Fruit fly (Drosophila melanogaster) whole organism, embryonic: ENCODE results near the gene Jhbp5.

Experiments used
- CG11398 ChIP-seq: fragments of 200-800 bp; sonication (Bioruptor generic); optimal IDR thresholded peaks from 2 replicates; lab custom pipeline; 2016; ENCODE audit warnings: missing biosample characterization, missing genetic modification characterization
- CG12219 ChIP-seq: fragments of 200-800 bp; sonication (Bioruptor generic); optimal IDR thresholded peaks from 3 replicates; lab custom pipeline; 2018; ENCODE audit warnings: missing biosample characterization, mild to moderate bottlenecking, missing genetic modification characterization
- CG13296 ChIP-seq: fragments of 200-800 bp; sonication (Bioruptor generic); optimal IDR thresholded peaks from 3 replicates; lab custom pipeline; 2018; ENCODE audit warnings: missing biosample characterization, mild to moderate bottlenecking, missing genetic modification characterization
- CG13775 ChIP-seq: fragments of 200-800 bp; sonication (Bioruptor generic); optimal IDR thresholded peaks from 3 replicates; lab custom pipeline; 2017; ENCODE audit warnings: missing biosample characterization, mild to moderate bottlenecking, missing genetic modification characterization
- CG14667 ChIP-seq: fragments of 200-800 bp; sonication (Bioruptor generic); IDR thresholded peaks from 2 replicates; pipeline ENCODE4 v1.3.6; 2022; ENCODE audit warnings: missing biosample characterization, missing genetic modification characterization
- CG18476 ChIP-seq: fragments of 200-800 bp; sonication (Bioruptor generic); optimal IDR thresholded peaks from 2 replicates; lab custom pipeline; 2016; ENCODE audit warnings: missing biosample characterization, mild to moderate bottlenecking, missing genetic modification characterization
- CG3065 ChIP-seq: fragments of 200-800 bp; sonication (Bioruptor generic); optimal IDR thresholded peaks from 2 replicates; lab custom pipeline; 2016; ENCODE audit warnings: missing biosample characterization, missing genetic modification characterization
- CG34224 ChIP-seq: fragments of 200-800 bp; sonication (Bioruptor generic); IDR thresholded peaks from 3 replicates; pipeline ENCODE4 v1.3.6; 2022; ENCODE audit warnings: missing biosample characterization, missing genetic modification characterization; ENCODE audit not compliant: partially characterized antibody
- CG4424 ChIP-seq: fragments of 200-800 bp; sonication (Bioruptor generic); optimal IDR thresholded peaks from 3 replicates; lab custom pipeline; 2016; ENCODE audit warnings: missing biosample characterization, missing genetic modification characterization
- CG6791 ChIP-seq: fragments of 200-800 bp; sonication (Bioruptor generic); IDR thresholded peaks from 3 replicates; pipeline ENCODE4 v1.3.6; 2022; ENCODE audit warnings: missing biosample characterization, missing genetic modification characterization; ENCODE audit not compliant: partially characterized antibody
- CG7839 ChIP-seq: fragments of 200-800 bp; sonication (Bioruptor generic); optimal IDR thresholded peaks from 3 replicates; lab custom pipeline; 2018; ENCODE audit warnings: missing biosample characterization, mild to moderate bottlenecking, missing genetic modification characterization, moderate library complexity
- CG7928 ChIP-seq: fragments of 200-800 bp; sonication (Bioruptor generic); optimal IDR thresholded peaks from 2 replicates; lab custom pipeline; 2017; ENCODE audit warnings: missing biosample characterization, mild to moderate bottlenecking, missing genetic modification characterization
- CG8281 ChIP-seq: fragments of 200-800 bp; sonication (Bioruptor generic); optimal IDR thresholded peaks from 2 replicates; lab custom pipeline; 2018; ENCODE audit warnings: missing biosample characterization, mild to moderate bottlenecking, missing genetic modification characterization, moderate library complexity
- CG8290 ChIP-seq, 3 experiments: fragments of 200-800 bp; sonication (Bioruptor generic); optimal IDR thresholded peaks; 2 replicates each; lab custom pipeline; 2016 to 2019; ENCODE audit warnings: missing biosample characterization in 3 of 3, missing genetic modification characterization in 3 of 3, mild to moderate bottlenecking in 2 of 3, moderate library complexity in 1 of 3
- CG8359 ChIP-seq: fragments of 200-800 bp; sonication (Bioruptor generic); optimal IDR thresholded peaks from 2 replicates; lab custom pipeline; 2017; ENCODE audit warnings: missing biosample characterization, mild to moderate bottlenecking, missing genetic modification characterization, borderline replicate concordance
- CG8388 ChIP-seq: fragments of 200-800 bp; sonication (Bioruptor generic); optimal IDR thresholded peaks from 2 replicates; lab custom pipeline; 2019; ENCODE audit warnings: missing biosample characterization, mild to moderate bottlenecking, missing genetic modification characterization, moderate library complexity
- CTCF ChIP-seq: fragments of 200-800 bp; sonication (Bioruptor generic); optimal IDR thresholded peaks from 2 replicates; lab custom pipeline; 2017; ENCODE audit warnings: missing biosample characterization, mild to moderate bottlenecking, missing genetic modification characterization, moderate library complexity
- Chrac-16 ChIP-seq: fragments of 200-800 bp; sonication (Bioruptor generic); optimal IDR thresholded peaks from 3 replicates; lab custom pipeline; 2016; ENCODE audit warnings: missing biosample characterization, missing genetic modification characterization
- CoRest ChIP-seq: fragments of 200-800 bp; sonication (Bioruptor generic); optimal IDR thresholded peaks from 3 replicates; lab custom pipeline; 2018; ENCODE audit warnings: missing biosample characterization, mild to moderate bottlenecking, missing genetic modification characterization, moderate library complexity
- D19B ChIP-seq: fragments of 200-800 bp; sonication (Bioruptor generic); optimal IDR thresholded peaks from 2 replicates; lab custom pipeline; 2017; ENCODE audit warnings: missing biosample characterization, mild to moderate bottlenecking, missing genetic modification characterization
- E2f2 ChIP-seq: fragments of 200-800 bp; sonication (Bioruptor generic); IDR thresholded peaks from 2 replicates; pipeline ENCODE4 v1.3.6; 2022; ENCODE audit warnings: missing biosample characterization, missing genetic modification characterization
- Fer2 ChIP-seq: fragments of 200-800 bp; sonication (Bioruptor generic); optimal IDR thresholded peaks from 2 replicates; lab custom pipeline; 2018; ENCODE audit warnings: missing biosample characterization, mild to moderate bottlenecking, missing genetic modification characterization, moderate library complexity
- MBD-R2 ChIP-seq: fragments of 200-800 bp; sonication (Bioruptor generic); IDR thresholded peaks from 2 replicates; pipeline ENCODE4 v1.3.6; 2022; ENCODE audit warnings: missing biosample characterization, missing genetic modification characterization
- MESR4 ChIP-seq: fragments of 200-800 bp; sonication (Bioruptor generic); optimal IDR thresholded peaks from 2 replicates; lab custom pipeline; 2018; ENCODE audit warnings: missing biosample characterization, mild to moderate bottlenecking, missing genetic modification characterization, moderate library complexity
- Mrtf ChIP-seq: fragments of 200-800 bp; sonication (Bioruptor generic); IDR thresholded peaks from 3 replicates; pipeline ENCODE4 v1.3.6; 2022; ENCODE audit warnings: missing biosample characterization, missing genetic modification characterization
- Oli ChIP-seq: fragments of 200-800 bp; sonication (Bioruptor generic); optimal IDR thresholded peaks from 2 replicates; lab custom pipeline; 2018; ENCODE audit warnings: missing biosample characterization, mild to moderate bottlenecking, missing genetic modification characterization, moderate library complexity
- Xbp1 ChIP-seq: fragments of 200-800 bp; sonication (Bioruptor generic); optimal IDR thresholded peaks from 3 replicates; lab custom pipeline; 2016; ENCODE audit warnings: missing biosample characterization, mild to moderate bottlenecking, missing genetic modification characterization
- abd-A ChIP-seq: fragments of 200-800 bp; sonication (Bioruptor generic); optimal IDR thresholded peaks from 3 replicates; lab custom pipeline; 2019; ENCODE audit warnings: missing biosample characterization, mild to moderate bottlenecking, missing genetic modification characterization, moderate library complexity
- bcd ChIP-seq: fragments of 200-800 bp; sonication (Bioruptor generic); optimal IDR thresholded peaks from 2 replicates; lab custom pipeline; 2017; ENCODE audit warnings: missing biosample characterization, mild to moderate bottlenecking, missing genetic modification characterization
- corto ChIP-seq: fragments of 200-800 bp; sonication (Bioruptor generic); optimal IDR thresholded peaks from 2 replicates; lab custom pipeline; 2016; ENCODE audit warnings: missing biosample characterization, mild to moderate bottlenecking, missing genetic modification characterization, moderate library complexity
- crol ChIP-seq: fragments of 200-800 bp; sonication (Bioruptor generic); IDR thresholded peaks from 2 replicates; pipeline ENCODE4 v1.3.6; 2022; ENCODE audit warnings: missing biosample characterization, missing genetic modification characterization
- da ChIP-seq: fragments of 200-800 bp; sonication (Bioruptor generic); optimal IDR thresholded peaks from 2 replicates; lab custom pipeline; 2016; ENCODE audit warnings: missing biosample characterization, missing genetic modification characterization
- dati ChIP-seq: fragments of 200-800 bp; sonication (Bioruptor generic); IDR thresholded peaks from 2 replicates; pipeline ENCODE4 v1.3.6; 2022; ENCODE audit warnings: missing biosample characterization, missing genetic modification characterization
- ftz-f1 ChIP-seq: fragments of 200-800 bp; sonication (Bioruptor generic); optimal IDR thresholded peaks from 2 replicates; lab custom pipeline; 2016; ENCODE audit warnings: missing biosample characterization, missing genetic modification characterization
- gfzf ChIP-seq: fragments of 200-800 bp; sonication (Bioruptor generic); optimal IDR thresholded peaks from 2 replicates; lab custom pipeline; 2016; ENCODE audit warnings: missing biosample characterization, mild to moderate bottlenecking, missing genetic modification characterization, moderate library complexity
- grn ChIP-seq: fragments of 200-800 bp; sonication (Bioruptor generic); optimal IDR thresholded peaks from 3 replicates; lab custom pipeline; 2017; ENCODE audit warnings: missing biosample characterization, missing genetic modification characterization
- h ChIP-seq: fragments of >200 bp; optimal IDR thresholded peaks from 2 replicates; lab custom pipeline; 2017
- her ChIP-seq: fragments of 200-800 bp; sonication (Bioruptor generic); optimal IDR thresholded peaks from 2 replicates; lab custom pipeline; 2016; ENCODE audit warnings: missing biosample characterization, missing genetic modification characterization
- jigr1 ChIP-seq: fragments of 200-800 bp; sonication (Bioruptor generic); IDR thresholded peaks from 3 replicates; pipeline ENCODE4 v1.3.6; 2022; ENCODE audit warnings: missing biosample characterization, missing genetic modification characterization
- kay ChIP-seq: fragments of 200-800 bp; sonication (Bioruptor generic); optimal IDR thresholded peaks from 2 replicates; lab custom pipeline; 2016; ENCODE audit warnings: missing biosample characterization, missing genetic modification characterization
- mam ChIP-seq: fragments of 200-800 bp; sonication (Bioruptor generic); optimal IDR thresholded peaks from 3 replicates; lab custom pipeline; 2016; ENCODE audit warnings: missing biosample characterization, missing genetic modification characterization
- mld ChIP-seq: fragments of 200-800 bp; sonication (Bioruptor generic); IDR thresholded peaks from 3 replicates; pipeline ENCODE4 v1.3.6; 2022; ENCODE audit warnings: missing biosample characterization, missing genetic modification characterization; ENCODE audit not compliant: partially characterized antibody
- oc ChIP-seq: fragments of 200-800 bp; sonication (Bioruptor generic); optimal IDR thresholded peaks from 2 replicates; lab custom pipeline; 2018; ENCODE audit warnings: missing biosample characterization, mild to moderate bottlenecking, missing genetic modification characterization, moderate library complexity
- phol ChIP-seq: fragments of 200-800 bp; sonication (Bioruptor generic); optimal IDR thresholded peaks from 3 replicates; lab custom pipeline; 2018; ENCODE audit warnings: missing biosample characterization, mild to moderate bottlenecking, missing genetic modification characterization, moderate library complexity
- sens ChIP-seq: fragments of 200-800 bp; sonication (Bioruptor generic); peaks from one replicate; lab custom pipeline; 2016; ENCODE audit warnings: missing biosample characterization, missing genetic modification characterization
- sima ChIP-seq: fragments of 200-800 bp; sonication (Bioruptor generic); optimal IDR thresholded peaks from 2 replicates; lab custom pipeline; 2016; ENCODE audit warnings: missing biosample characterization, missing genetic modification characterization
- sr ChIP-seq: fragments of 200-800 bp; sonication (Bioruptor generic); IDR thresholded peaks from 3 replicates; pipeline ENCODE4 v1.3.6; 2022; ENCODE audit warnings: missing biosample characterization, missing genetic modification characterization
- toy ChIP-seq: fragments of 200-800 bp; sonication (Bioruptor generic); IDR thresholded peaks from 2 replicates; pipeline ENCODE4 v1.3.6; 2022; ENCODE audit warnings: missing biosample characterization, missing genetic modification characterization
- tup ChIP-seq: fragments of 200-800 bp; sonication (Bioruptor generic); optimal IDR thresholded peaks from 2 replicates; lab custom pipeline; 2016; ENCODE audit warnings: missing biosample characterization, mild to moderate bottlenecking, missing genetic modification characterization, moderate library complexity
- vfl ChIP-seq: fragments of 200-800 bp; sonication (Bioruptor generic); optimal IDR thresholded peaks from 2 replicates; lab custom pipeline; 2016; ENCODE audit warnings: missing biosample characterization, missing genetic modification characterization
- wek ChIP-seq: fragments of 200-800 bp; sonication (Bioruptor generic); optimal IDR thresholded peaks from 3 replicates; lab custom pipeline; 2018; ENCODE audit warnings: missing biosample characterization, mild to moderate bottlenecking, missing genetic modification characterization, moderate library complexity
- zen ChIP-seq: fragments of 200-800 bp; sonication (Bioruptor generic); optimal IDR thresholded peaks from 3 replicates; lab custom pipeline; 2018; ENCODE audit warnings: missing biosample characterization, mild to moderate bottlenecking, missing genetic modification characterization, moderate library complexity

The Jhbp5 gene

dm6 chr3R:16005943-16006342 lies 40.0 kb downstream of the Jhbp5 start (continued):
- TF ChIP-seq bcd (GFP tag; lab: Kevin White, UChicago): peak; percentile 14
- no peak for TF ChIP-seq E2f2 (GFP tag; lab: Robert Waterston, UW)
- TF ChIP-seq Fer2 (tag; lab: Kevin White, UChicago): no peak
- no peak for TF ChIP-seq CG7928 (GFP tag; lab: Kevin White, UChicago)
- no peak for TF ChIP-seq CG3065
- TF ChIP-seq sima (GFP tag; lab: Kevin White, UChicago): no peak
- no peak for TF ChIP-seq CTCF (GFP tag; lab: Kevin White, UChicago)
- TF ChIP-seq corto: no peak
- peak; percentile 43 for TF ChIP-seq CG8281 (tag; lab: Kevin White, UChicago)
- no peak for TF ChIP-seq Chrac-16 (GFP tag; lab: Kevin White, UChicago)
- TF ChIP-seq h (lab: Kevin White, UChicago): no peak
- no peak for TF ChIP-seq ftz-f1 (GFP tag; lab: Kevin White, UChicago)
- TF ChIP-seq kay (GFP tag; lab: Kevin White, UChicago): no peak
- TF ChIP-seq CoRest (tag; lab: Kevin White, UChicago): peak; percentile 36
- TF ChIP-seq CG8359: no peak
- TF ChIP-seq CG18476: peak; percentile 4
- no peak for TF ChIP-seq CG8290 (GFP tag; optimal IDR thresholded peaks at IDR 0.05; lab: Kevin White, UChicago)
- peak in 1 of 2 experiments; percentile 62 for TF ChIP-seq CG8290 (tag; optimal IDR thresholded peaks at IDR 0.05; lab: Kevin White, UChicago)
- no peak for TF ChIP-seq dati (GFP tag; lab: Robert Waterston, UW)
- TF ChIP-seq da (GFP tag; lab: Kevin White, UChicago): no peak
- TF ChIP-seq zen (tag; lab: Kevin White, UChicago): no peak
- TF ChIP-seq CG4424 (GFP tag; lab: Kevin White, UChicago): peak; percentile 36
- no peak for TF ChIP-seq vfl (GFP tag; lab: Kevin White, UChicago)
- TF ChIP-seq gfzf: no peak
- no peak for TF ChIP-seq abd-A (tag; lab: Kevin White, UChicago)
- TF ChIP-seq CG7839: peak; percentile 52
- TF ChIP-seq sr: no peak
- TF ChIP-seq grn (GFP tag; lab: Kevin White, UChicago): no peak
- TF ChIP-seq MESR4 (GFP tag; lab: Kevin White, UChicago): no peak
- peak; percentile 92 for TF ChIP-seq sens (GFP tag; lab: Kevin White, UChicago)
- no peak for TF ChIP-seq phol (tag; lab: Kevin White, UChicago)
- TF ChIP-seq toy (GFP tag; lab: Robert Waterston, UW): no peak
- no peak for TF ChIP-seq CG6791 (GFP tag; lab: Robert Waterston, UW)
- no peak for TF ChIP-seq CG11398 (GFP tag; lab: Kevin White, UChicago)
- peak; percentile 1 for TF ChIP-seq CG8388 (GFP tag; lab: Kevin White, UChicago)
- no peak for TF ChIP-seq Xbp1 (GFP tag; lab: Kevin White, UChicago)
- no peak for TF ChIP-seq D19B
- TF ChIP-seq Mrtf: no peak
- TF ChIP-seq CG34224 (GFP tag; lab: Robert Waterston, UW): no peak
- TF ChIP-seq tup (GFP tag; lab: Kevin White, UChicago): no peak
- peak; percentile 82 for TF ChIP-seq wek (GFP tag; lab: Kevin White, UChicago)
- no peak for TF ChIP-seq CG13775 (GFP tag; lab: Kevin White, UChicago)
- peak; percentile 69 for TF ChIP-seq CG13296 (GFP tag; lab: Kevin White, UChicago)
- no peak for TF ChIP-seq crol
- TF ChIP-seq MBD-R2 (GFP tag; lab: Robert Waterston, UW): no peak
- TF ChIP-seq CG14667: no peak
- TF ChIP-seq oc: no peak
- no peak for TF ChIP-seq Oli
- peak; percentile 36 for TF ChIP-seq CG12219 (GFP tag; lab: Kevin White, UChicago)
- TF ChIP-seq her (GFP tag; lab: Kevin White, UChicago): no peak
- TF ChIP-seq mld: no peak
- no peak for TF ChIP-seq jigr1 (GFP tag; lab: Robert Waterston, UW)
- TF ChIP-seq mam: no peak
